Fruit fly (Drosophila melanogaster): ENCODE data around the gene CCT6.

DNA sequence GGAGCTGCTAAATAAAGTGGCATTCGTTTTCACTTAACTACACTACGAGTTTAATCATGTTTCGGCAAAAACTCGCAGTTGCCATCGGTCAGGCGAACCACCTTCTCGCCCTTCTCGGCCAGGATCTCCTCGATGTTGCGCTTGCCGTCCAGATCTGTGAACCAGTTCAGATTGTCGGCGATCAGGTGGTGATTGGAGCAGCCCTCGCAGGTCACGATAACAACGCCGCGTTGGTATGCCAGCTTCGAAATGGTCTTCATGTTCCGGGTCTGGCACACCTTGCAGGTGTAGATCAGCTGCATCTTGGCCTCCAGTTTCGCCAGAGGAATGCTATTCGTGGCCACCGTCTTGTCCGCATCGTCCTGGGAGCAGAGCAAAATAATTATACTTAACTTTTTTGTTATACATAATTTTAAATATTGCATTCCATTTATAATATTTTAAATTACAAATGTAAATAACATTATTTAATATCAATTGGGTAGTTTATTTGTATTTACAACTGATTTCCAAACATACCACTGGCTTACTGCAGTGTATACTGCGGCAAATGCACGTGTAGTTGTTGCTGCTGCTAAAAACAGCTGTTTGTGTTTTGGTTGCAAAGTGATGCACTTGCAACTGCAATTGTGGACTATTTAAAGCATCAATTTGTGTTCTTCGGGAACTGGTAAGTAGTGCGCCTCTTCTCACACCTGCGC lies 13.1 kb upstream of the CCT6 start:
- TF ChIP-seq vvl (GFP tag; IDR thresholded peaks at IDR 0.05) (no peak), gfzf (GFP tag; optimal IDR thresholded peaks at IDR 0.05) (no peak), grau (tag; optimal IDR thresholded peaks at IDR 0.05) (no peak), CG13296 (GFP tag; optimal IDR thresholded peaks at IDR 0.05) (no peak), Oli (tag; optimal IDR thresholded peaks at IDR 0.05) (no peak), CG9727 (GFP tag; optimal IDR thresholded peaks at IDR 0.05) (no peak)

All from whole organism, embryonic.